Fruit fly (Drosophila melanogaster) whole organism, embryonic: ENCODE results near the gene DCAF12.

ENCODE experiments used
- Bdp1 ChIP-seq: fragments of 200-800 bp; sonication (Bioruptor generic); optimal IDR thresholded peaks from 3 replicates; lab custom pipeline; 2016; ENCODE audit warnings: missing biosample characterization, missing genetic modification characterization
- CG10274 ChIP-seq: fragments of 200-800 bp; sonication (Bioruptor generic); optimal IDR thresholded peaks from 3 replicates; lab custom pipeline; 2017; ENCODE audit warnings: missing biosample characterization, mild to moderate bottlenecking, missing genetic modification characterization
- CG11398 ChIP-seq: fragments of 200-800 bp; sonication (Bioruptor generic); optimal IDR thresholded peaks from 2 replicates; lab custom pipeline; 2016; ENCODE audit warnings: missing biosample characterization, missing genetic modification characterization
- CG12659 ChIP-seq: fragments of 200-800 bp; sonication (Bioruptor generic); optimal IDR thresholded peaks from 3 replicates; lab custom pipeline; 2017; ENCODE audit warnings: mild to moderate bottlenecking, missing biosample characterization, missing genetic modification reagents, missing genetic modification characterization
- CG12942 ChIP-seq: fragments of 200-800 bp; sonication (Bioruptor generic); optimal IDR thresholded peaks from 3 replicates; lab custom pipeline; 2016; ENCODE audit warnings: missing biosample characterization, missing genetic modification characterization
- CG13296 ChIP-seq: fragments of 200-800 bp; sonication (Bioruptor generic); optimal IDR thresholded peaks from 3 replicates; lab custom pipeline; 2018; ENCODE audit warnings: missing biosample characterization, mild to moderate bottlenecking, missing genetic modification characterization
- CG14860 ChIP-seq: fragments of 200-800 bp; sonication (Bioruptor generic); IDR thresholded peaks from 3 replicates; pipeline ENCODE4 v1.3.6; 2022; ENCODE audit warnings: missing biosample characterization, missing genetic modification characterization; ENCODE audit not compliant: partially characterized antibody
- CG17328 ChIP-seq: fragments of 200-800 bp; sonication (Bioruptor generic); IDR thresholded peaks from 2 replicates; pipeline ENCODE4 v1.3.6; 2022; ENCODE audit warnings: missing biosample characterization, missing genetic modification characterization
- CG17912 ChIP-seq: fragments of 200-800 bp; sonication (Bioruptor generic); optimal IDR thresholded peaks from 2 replicates; lab custom pipeline; 2018; ENCODE audit warnings: missing biosample characterization, mild to moderate bottlenecking, missing genetic modification characterization
- CG18476 ChIP-seq: fragments of 200-800 bp; sonication (Bioruptor generic); optimal IDR thresholded peaks from 2 replicates; lab custom pipeline; 2016; ENCODE audit warnings: missing biosample characterization, mild to moderate bottlenecking, missing genetic modification characterization
- CG18764 ChIP-seq: fragments of 200-800 bp; sonication (Bioruptor generic); optimal IDR thresholded peaks from 3 replicates; lab custom pipeline; 2016; ENCODE audit warnings: missing biosample characterization, missing genetic modification characterization
- CG2889 ChIP-seq: fragments of 200-800 bp; sonication (Bioruptor generic); IDR thresholded peaks from 3 replicates; pipeline ENCODE4 v1.3.6; 2022; ENCODE audit warnings: missing biosample characterization, missing genetic modification characterization
- CG32772 ChIP-seq: fragments of 200-800 bp; sonication (Bioruptor generic); IDR thresholded peaks from 2 replicates; pipeline ENCODE4 v1.3.6; 2022; ENCODE audit warnings: missing biosample characterization, missing genetic modification characterization
- CG6689 ChIP-seq: fragments of 200-800 bp; sonication (Bioruptor generic); IDR thresholded peaks from 2 replicates; pipeline ENCODE4 v1.3.6; 2022; ENCODE audit warnings: missing biosample characterization, missing genetic modification characterization
- CG6765 ChIP-seq: fragments of 200-800 bp; sonication (Bioruptor generic); optimal IDR thresholded peaks from 3 replicates; lab custom pipeline; 2017; ENCODE audit warnings: missing biosample characterization, mild to moderate bottlenecking, missing genetic modification characterization
- CG7271 ChIP-seq: fragments of 200-800 bp; sonication (Bioruptor generic); optimal IDR thresholded peaks from 2 replicates; lab custom pipeline; 2018; ENCODE audit warnings: missing biosample characterization, mild to moderate bottlenecking, missing genetic modification characterization, moderate library complexity
- CG8944 ChIP-seq: fragments of 200-800 bp; sonication (Bioruptor generic); optimal IDR thresholded peaks from 3 replicates; lab custom pipeline; 2016; ENCODE audit warnings: missing biosample characterization, missing genetic modification characterization
- CTCF ChIP-seq: fragments of 200-800 bp; sonication (Bioruptor generic); optimal IDR thresholded peaks from 2 replicates; lab custom pipeline; 2017; ENCODE audit warnings: missing biosample characterization, mild to moderate bottlenecking, missing genetic modification characterization, moderate library complexity
- Dek ChIP-seq: fragments of 200-800 bp; sonication (Bioruptor generic); optimal IDR thresholded peaks from 3 replicates; lab custom pipeline; 2019; ENCODE audit warnings: missing biosample characterization, mild to moderate bottlenecking, missing genetic modification characterization, moderate library complexity
- Dp ChIP-seq: fragments of 200-800 bp; sonication (Bioruptor generic); optimal IDR thresholded peaks from 2 replicates; lab custom pipeline; 2018; ENCODE audit warnings: missing biosample characterization, mild to moderate bottlenecking, missing genetic modification characterization, moderate library complexity
- Ets97D ChIP-seq: fragments of 200-800 bp; sonication (Bioruptor generic); optimal IDR thresholded peaks from 3 replicates; lab custom pipeline; 2016; ENCODE audit warnings: missing biosample characterization, missing genetic modification characterization
- Kr ChIP-seq: fragments of 200-800 bp; sonication (Bioruptor generic); optimal IDR thresholded peaks from 2 replicates; lab custom pipeline; 2017; ENCODE audit warnings: missing biosample characterization, mild to moderate bottlenecking, missing genetic modification characterization
- Neu2 ChIP-seq: fragments of 200-800 bp; sonication (Bioruptor generic); optimal IDR thresholded peaks from 3 replicates; lab custom pipeline; 2016; ENCODE audit warnings: missing biosample characterization, missing genetic modification characterization, borderline replicate concordance
- Pdp1 ChIP-seq, 2 experiments: fragments of 200-800 bp; sonication (Bioruptor generic); optimal IDR thresholded peaks; 3 replicates each; lab custom pipeline; 2016; ENCODE audit warnings: missing biosample characterization in 2 of 2, missing genetic modification characterization in 2 of 2, mild to moderate bottlenecking in 1 of 2, moderate library complexity in 1 of 2
- Ravus ChIP-seq: fragments of 200-800 bp; sonication (Bioruptor generic); IDR thresholded peaks from 2 replicates; pipeline ENCODE4 v1.3.6; 2022; ENCODE audit warnings: missing biosample characterization, missing genetic modification characterization
- Rx ChIP-seq: fragments of 200-800 bp; sonication (Bioruptor generic); IDR thresholded peaks from 2 replicates; pipeline ENCODE4 v1.3.6; 2022; ENCODE audit warnings: missing biosample characterization, missing genetic modification characterization
- Sry-δ ChIP-seq: fragments of 200-800 bp; sonication (Bioruptor generic); optimal IDR thresholded peaks from 2 replicates; lab custom pipeline; 2016; ENCODE audit warnings: missing biosample characterization, missing genetic modification characterization
- aop ChIP-seq: fragments of 200-800 bp; sonication (Bioruptor generic); IDR thresholded peaks from 2 replicates; pipeline ENCODE4 v1.3.6; 2022; ENCODE audit warnings: missing biosample characterization, missing genetic modification characterization
- bcd ChIP-seq: fragments of 200-800 bp; sonication (Bioruptor generic); optimal IDR thresholded peaks from 2 replicates; lab custom pipeline; 2017; ENCODE audit warnings: missing biosample characterization, mild to moderate bottlenecking, missing genetic modification characterization
- btn ChIP-seq: fragments of 200-800 bp; sonication (Bioruptor generic); optimal IDR thresholded peaks from 2 replicates; lab custom pipeline; 2016; ENCODE audit warnings: missing biosample characterization, missing genetic modification characterization
- cad ChIP-seq: fragments of >200 bp; optimal IDR thresholded peaks from 2 replicates; lab custom pipeline; 2017; ENCODE audit warnings: missing biosample characterization, missing genetic modification characterization
- ci ChIP-seq: fragments of 200-800 bp; sonication (Bioruptor generic); IDR thresholded peaks from 3 replicates; pipeline ENCODE4 v1.3.6; 2022; ENCODE audit warnings: missing biosample characterization, missing genetic modification characterization
- crc ChIP-seq: fragments of 200-800 bp; sonication (Bioruptor generic); optimal IDR thresholded peaks from 2 replicates; lab custom pipeline; 2016; ENCODE audit warnings: missing biosample characterization, missing genetic modification characterization
- crp ChIP-seq, 2 experiments: fragments of 200-800 bp; sonication (Bioruptor generic); optimal IDR thresholded peaks; 2 replicates in 1 of 2; 3 replicates in 1 of 2; lab custom pipeline; 2017; ENCODE audit warnings: missing biosample characterization in 2 of 2, missing genetic modification characterization in 2 of 2, mild to moderate bottlenecking in 1 of 2, moderate library complexity in 1 of 2
- dmrt11E ChIP-seq: fragments of 200-800 bp; sonication (Bioruptor generic); optimal IDR thresholded peaks from 3 replicates; lab custom pipeline; 2018; ENCODE audit warnings: missing biosample characterization, mild to moderate bottlenecking, missing genetic modification characterization, moderate library complexity
- emc ChIP-seq: fragments of 200-800 bp; sonication (Bioruptor generic); optimal IDR thresholded peaks from 2 replicates; lab custom pipeline; 2016; ENCODE audit warnings: missing biosample characterization, missing genetic modification characterization
- hkb ChIP-seq, 2 experiments: fragments of 200-800 bp in 1 of 2; fragments of >200 bp in 1 of 2; sonication (Bioruptor generic) in 1 of 2; IDR thresholded peaks in 1 of 2; optimal IDR thresholded peaks in 1 of 2; 2 replicates each; pipeline versions ENCODE4 v1.3.6 to Lab custom; 2017 to 2022; ENCODE audit warnings: missing biosample characterization in 1 of 2, missing genetic modification characterization in 1 of 2
- ind ChIP-seq: fragments of 200-800 bp; sonication (Bioruptor generic); optimal IDR thresholded peaks from 3 replicates; lab custom pipeline; 2016; ENCODE audit warnings: missing biosample characterization, missing genetic modification characterization
- insv ChIP-seq, 2 experiments: fragments of 200-800 bp; sonication (Bioruptor generic); optimal IDR thresholded peaks; 3 replicates each; lab custom pipeline; 2016 to 2018; ENCODE audit warnings: missing biosample characterization in 2 of 2, missing genetic modification characterization in 2 of 2
- lmd ChIP-seq: fragments of 200-800 bp; sonication (Bioruptor generic); IDR thresholded peaks from 2 replicates; pipeline ENCODE4 v1.3.6; 2022; ENCODE audit warnings: missing biosample characterization, missing genetic modification characterization
- nau ChIP-seq: fragments of 200-800 bp; sonication (Bioruptor generic); optimal IDR thresholded peaks from 3 replicates; lab custom pipeline; 2017; ENCODE audit warnings: missing biosample characterization, mild to moderate bottlenecking, missing genetic modification characterization, missing genetic modification reagents
- peb ChIP-seq: fragments of 200-800 bp; sonication (Bioruptor generic); IDR thresholded peaks from 2 replicates; pipeline ENCODE4 v1.3.6; 2022; ENCODE audit warnings: missing biosample characterization, missing genetic modification characterization
- prd ChIP-seq, 3 experiments: fragments of >200 bp in 2 of 3; fragments of 200-800 bp in 1 of 3; sonication (Bioruptor generic) in 1 of 3; optimal IDR thresholded peaks in 2 of 3; IDR thresholded peaks in 1 of 3; 2 replicates in 2 of 3; 3 replicates in 1 of 3; pipeline versions ENCODE4 v1.3.6 to Lab custom; 2017 to 2022; ENCODE audit warnings: missing biosample characterization in 1 of 3, missing genetic modification characterization in 1 of 3
- pum ChIP-seq: fragments of 200-800 bp; sonication (Bioruptor generic); optimal IDR thresholded peaks from 2 replicates; lab custom pipeline; 2016; ENCODE audit warnings: missing biosample characterization, missing genetic modification characterization
- scrt ChIP-seq: fragments of 200-800 bp; sonication (Bioruptor generic); optimal IDR thresholded peaks from 2 replicates; lab custom pipeline; 2018; ENCODE audit warnings: missing biosample characterization, mild to moderate bottlenecking, missing genetic modification characterization, moderate library complexity
- shn ChIP-seq: fragments of 200-800 bp; sonication (Bioruptor generic); optimal IDR thresholded peaks from 3 replicates; lab custom pipeline; 2016; ENCODE audit warnings: missing biosample characterization, missing genetic modification characterization
- sisA ChIP-seq: fragments of 200-800 bp; sonication (Bioruptor generic); IDR thresholded peaks from 2 replicates; pipeline ENCODE4 v1.3.6; 2022; ENCODE audit warnings: missing biosample characterization, missing genetic modification characterization
- ssp ChIP-seq: fragments of 200-800 bp; sonication (Bioruptor generic); IDR thresholded peaks from 2 replicates; pipeline ENCODE4 v1.3.6; 2022; ENCODE audit warnings: missing biosample characterization, missing genetic modification characterization
- usp ChIP-seq: fragments of >200 bp; optimal IDR thresholded peaks from 2 replicates; lab custom pipeline; 2017; ENCODE audit warnings: missing biosample characterization, missing genetic modification characterization
- vfl ChIP-seq: fragments of 200-800 bp; sonication (Bioruptor generic); optimal IDR thresholded peaks from 2 replicates; lab custom pipeline; 2016; ENCODE audit warnings: missing biosample characterization, missing genetic modification characterization

DCAF12 gene

dm6 chr3R:11967262-11968029 is 49.4 kb downstream of the DCAF12 start, which contains the start of the genes CG12213 and GC1 (continued):
- TF ChIP-seq shn (GFP tag; lab: Kevin White, UChicago) = no peak
- peak; percentile 99 for TF ChIP-seq CG14860 (GFP tag; lab: Robert Waterston, UW)
- TF ChIP-seq sisA (GFP tag; lab: Robert Waterston, UW) = no peak
- peak; percentile 68 for TF ChIP-seq Ets97D (GFP tag; lab: Kevin White, UChicago)
- TF ChIP-seq CG7271 = peak; percentile 0
- no peak for TF ChIP-seq Kr (GFP tag; lab: Kevin White, UChicago)
- TF ChIP-seq usp = no peak
- TF ChIP-seq scrt (GFP tag; lab: Kevin White, UChicago) = peak; percentile 33
- no peak for TF ChIP-seq CG2889
- no peak for TF ChIP-seq peb (GFP tag; lab: Robert Waterston, UW)
- no peak for TF ChIP-seq Rx (GFP tag; lab: Robert Waterston, UW)
- TF ChIP-seq Pdp1 (GFP tag; optimal IDR thresholded peaks at IDR 0.05; lab: Kevin White, UChicago) = no peak
- TF ChIP-seq CG6689 (GFP tag; lab: Robert Waterston, UW) = no peak
- no peak for TF ChIP-seq Ravus (GFP tag; lab: Robert Waterston, UW)
- TF ChIP-seq pum (GFP tag; lab: Kevin White, UChicago) = no peak
- no peak for TF ChIP-seq CG8944 (GFP tag; lab: Kevin White, UChicago)
- TF ChIP-seq CG6765 (GFP tag; lab: Kevin White, UChicago) = no peak
- TF ChIP-seq CG17328 (GFP tag; lab: Robert Waterston, UW) = no peak
- no peak for TF ChIP-seq CG11398 (GFP tag; lab: Kevin White, UChicago)
- no peak for TF ChIP-seq CTCF (GFP tag; lab: Kevin White, UChicago)
- no peak for TF ChIP-seq ssp
- TF ChIP-seq Neu2 (GFP tag; lab: Kevin White, UChicago) = no peak
- peak; percentile 1 for TF ChIP-seq cad (GFP tag; lab: Kevin White, UChicago)
- TF ChIP-seq crc (GFP tag; lab: Kevin White, UChicago) = no peak
- TF ChIP-seq CG18764 (GFP tag; lab: Kevin White, UChicago) = no peak
- TF ChIP-seq CG18476 (GFP tag; lab: Kevin White, UChicago) = peak; percentile 5
- no peak for TF ChIP-seq hkb (optimal IDR thresholded peaks at IDR 0.05; lab: Kevin White, UChicago)
- TF ChIP-seq hkb (GFP tag; IDR thresholded peaks at IDR 0.05; lab: Robert Waterston, UW) = no peak
- TF ChIP-seq Bdp1 (GFP tag; lab: Kevin White, UChicago) = no peak
- no peak for TF ChIP-seq ind (GFP tag; lab: Kevin White, UChicago)
- TF ChIP-seq Dp (GFP tag; lab: Kevin White, UChicago) = peak; percentile 76
- no peak for TF ChIP-seq emc (GFP tag; lab: Kevin White, UChicago)
- no peak for TF ChIP-seq CG32772
- TF ChIP-seq CG12942 (GFP tag; lab: Kevin White, UChicago) = no peak
- no peak for TF ChIP-seq vfl (GFP tag; lab: Kevin White, UChicago)
- TF ChIP-seq insv (GFP tag; optimal IDR thresholded peaks at IDR 0.05; lab: Kevin White, UChicago) = peak in 1 of 2 experiments; percentile 24
- no peak for TF ChIP-seq nau (GFP tag; lab: Kevin White, UChicago)
- TF ChIP-seq lmd = no peak
- TF ChIP-seq prd (optimal IDR thresholded peaks at IDR 0.05; lab: Kevin White, UChicago) = no peak
- no peak for TF ChIP-seq prd (GFP tag; IDR thresholded peaks at IDR 0.05; lab: Robert Waterston, UW)
- peak; percentile 93 for TF ChIP-seq Sry-δ (GFP tag; lab: Kevin White, UChicago)
- TF ChIP-seq dmrt11E (tag; lab: Kevin White, UChicago) = peak; percentile 8
- TF ChIP-seq CG12659 (GFP tag; lab: Kevin White, UChicago) = peak; percentile 83
- TF ChIP-seq CG10274 = no peak
- no peak for TF ChIP-seq aop (GFP tag; lab: Robert Waterston, UW)
- no peak for TF ChIP-seq ci
- TF ChIP-seq CG17912 (GFP tag; lab: Kevin White, UChicago) = no peak
- TF ChIP-seq bcd (GFP tag; lab: Kevin White, UChicago) = no peak
- no peak for TF ChIP-seq btn
- peak; percentile 56 for TF ChIP-seq Dek (tag; lab: Kevin White, UChicago)
- no peak for TF ChIP-seq CG13296 (GFP tag; lab: Kevin White, UChicago)
- TF ChIP-seq crp (GFP tag; optimal IDR thresholded peaks at IDR 0.05; lab: Kevin White, UChicago) = peak in 1 of 2 experiments; percentile 48
